Worm (Caenorhabditis elegans) whole organism, young adult: ENCODE measurements around the gene tat-6.

Experiments used
- T26A5.8 ChIP-seq: sonication (generic microtip); optimal IDR thresholded peaks from 2 replicates; lab custom pipeline; 2016; ENCODE audit warnings: missing genetic modification characterization, missing compliant biosample characterization
- egl-44 ChIP-seq: fragments of 200-800 bp; sonication (Bioruptor generic); IDR thresholded peaks from 2 replicates; pipeline ENCODE4 v1.3.6; 2022; ENCODE audit warnings: missing genetic modification reagents, missing genetic modification characterization, missing compliant biosample characterization
- nfya-1 ChIP-seq: sonication (generic microtip); optimal IDR thresholded peaks from 2 replicates; lab custom pipeline; 2017; ENCODE audit warnings: antibody characterized with exemption, missing compliant biosample characterization, missing genetic modification characterization, borderline replicate concordance; ENCODE audit not compliant: insufficient read depth
- rpc-1 ChIP-seq, 2 experiments: fragments of 150-350 bp in 1 of 2; sonication (generic microtip) in 1 of 2; optimal IDR thresholded peaks; 2 replicates each; lab custom pipeline; 2014 to 2018; ENCODE audit warnings: missing biosample characterization in 1 of 2, missing genetic modification characterization in 1 of 2, missing genetic modification reagents in 1 of 2, missing genotype in 1 of 2
- sea-2 ChIP-seq: fragments of 200-800 bp; sonication (Bioruptor generic); IDR thresholded peaks from 2 replicates; pipeline ENCODE4 v1.3.6; 2022; ENCODE audit warnings: missing genetic modification characterization, missing compliant biosample characterization

The tat-6 gene

ce11 chrV:3176161-3176560, 47.3 kb downstream of the tat-6 start, which contains the start of gene srab-8:
Gene srab-8 (plus strand): TSS chrV:3176461.
- TF ChIP-seq T26A5.8 (tag; lab: Kevin White, UChicago) (no peak), egl-44 (GFP tag; lab: Robert Waterston, UW) (no peak), nfya-1 (no peak), rpc-1 (optimal IDR thresholded peaks at IDR 0.05; lab: Kevin White, UChicago) (no peak), rpc-1 (tag; optimal IDR thresholded peaks at IDR 0.05; lab: Kevin White, UChicago) (no peak), sea-2 (GFP tag; lab: Robert Waterston, UW) (no peak)
